Worm (Caenorhabditis elegans) whole organism, L3 larva: ENCODE measurements around the gene F44G4.7.

Experiments used
- aly-2 ChIP-seq: fragments of 150-350 bp; optimal IDR thresholded peaks from 2 replicates; lab custom pipeline; 2014; ENCODE audit warnings: missing biosample characterization, missing genetic modification characterization
- ceh-16 ChIP-seq: sonication (generic microtip); optimal IDR thresholded peaks from 2 replicates; lab custom pipeline; 2017; ENCODE audit warnings: missing biosample characterization, missing genetic modification characterization
- daf-12 ChIP-seq: fragments of 150-350 bp; optimal IDR thresholded peaks from 2 replicates; lab custom pipeline; 2014; ENCODE audit warnings: missing biosample characterization, missing genetic modification reagents, missing genetic modification characterization
- egl-27 ChIP-seq: sonication (generic microtip); optimal IDR thresholded peaks from 4 replicates; lab custom pipeline; 2017; ENCODE audit warnings: missing biosample characterization, missing genetic modification reagents, missing genetic modification characterization
- fkh-10 ChIP-seq: sonication (generic microtip); optimal IDR thresholded peaks from 2 replicates; lab custom pipeline; 2017; ENCODE audit warnings: missing biosample characterization, missing genetic modification reagents, missing genetic modification characterization
- jun-1 ChIP-seq: fragments of 150-350 bp; optimal IDR thresholded peaks from 2 replicates; lab custom pipeline; 2014; ENCODE audit warnings: missing biosample characterization, missing genetic modification reagents, missing genetic modification characterization
- nfya-1 ChIP-seq: sonication (generic microtip); optimal IDR thresholded peaks from 2 replicates; lab custom pipeline; 2017; ENCODE audit warnings: missing genetic modification characterization, mild to moderate bottlenecking, missing compliant biosample characterization, antibody characterized with exemption, moderate library complexity; ENCODE audit not compliant: insufficient read depth
- nhr-28 ChIP-seq: fragments of 150-350 bp; optimal IDR thresholded peaks from 2 replicates; lab custom pipeline; 2014; ENCODE audit warnings: missing biosample characterization, missing genetic modification characterization
- nhr-76 ChIP-seq: fragments of 150-350 bp; sonication (generic microtip); optimal IDR thresholded peaks from 5 replicates; lab custom pipeline; 2014; ENCODE audit warnings: missing biosample characterization, missing genetic modification characterization
- nhr-77 ChIP-seq: fragments of 150-350 bp; optimal IDR thresholded peaks from 2 replicates; lab custom pipeline; 2014; ENCODE audit warnings: missing biosample characterization, missing genetic modification characterization
- snpc-4 ChIP-seq: fragments of 150-350 bp; optimal IDR thresholded peaks from 2 replicates; lab custom pipeline; 2014; ENCODE audit warnings: missing biosample characterization, missing genetic modification characterization
- unc-62 ChIP-seq: fragments of 150-350 bp; sonication (generic microtip); optimal IDR thresholded peaks from 4 replicates; lab custom pipeline; 2014; ENCODE audit warnings: missing biosample characterization, missing genetic modification reagents, missing genetic modification characterization
- ztf-11 ChIP-seq: fragments of 150-350 bp; optimal IDR thresholded peaks from 2 replicates; lab custom pipeline; 2014; ENCODE audit warnings: missing biosample characterization, missing genetic modification characterization

ce11 chrII:8994336-8994735 lies 10.6 kb downstream of the F44G4.7 start, which contains the start of gene F44G4.1:
- TF ChIP-seq nhr-77 (tag; lab: Kevin White, UChicago) (no peak), nfya-1 (tag; lab: Kevin White, UChicago) (no peak), snpc-4 (no peak), jun-1 (tag; lab: Kevin White, UChicago) (no peak), fkh-10 (no peak), ceh-16 (tag; lab: Kevin White, UChicago) (no peak), egl-27 (tag; lab: Kevin White, UChicago) (no peak), nhr-76 (tag; lab: Kevin White, UChicago) (no peak), daf-12 (tag; lab: Kevin White, UChicago) (no peak), ztf-11 (tag; lab: Kevin White, UChicago) (no peak), nhr-28 (no peak), unc-62 (no peak), aly-2 (no peak)
